Fruit fly (Drosophila melanogaster) whole organism, pupa: ENCODE results near the gene Tpst.
A peak's percentile ranks its signal among the peaks of the same experiment; 100 is the strongest.

ENCODE experiments used
- CG10348 ChIP-seq: fragments of 200-800 bp; sonication (Bioruptor generic); IDR thresholded peaks from 2 replicates; pipeline ENCODE4 v1.3.6; 2022; ENCODE audit warnings: missing biosample characterization, missing genetic modification characterization
- CG12605 ChIP-seq: fragments of 200-800 bp; sonication (Bioruptor generic); IDR thresholded peaks from 2 replicates; pipeline ENCODE4 v1.3.6; 2022; ENCODE audit warnings: missing biosample characterization, missing genetic modification characterization
- CG14655 ChIP-seq: fragments of 200-800 bp; sonication (Bioruptor generic); optimal IDR thresholded peaks from 3 replicates; lab custom pipeline; 2017; ENCODE audit warnings: mild to moderate bottlenecking, missing biosample characterization, missing genetic modification reagents, missing genetic modification characterization
- CG15710 ChIP-seq: fragments of 200-800 bp; sonication (Bioruptor generic); optimal IDR thresholded peaks from 2 replicates; lab custom pipeline; 2018; ENCODE audit warnings: missing biosample characterization, mild to moderate bottlenecking, missing genetic modification characterization, moderate library complexity
- CG32121 ChIP-seq: fragments of 200-800 bp; sonication (Bioruptor generic); IDR thresholded peaks from 2 replicates; pipeline ENCODE4 v1.3.6; 2022; ENCODE audit warnings: missing biosample characterization, missing genetic modification characterization
- CG34367 ChIP-seq: fragments of 200-800 bp; sonication (Bioruptor generic); optimal IDR thresholded peaks from 2 replicates; lab custom pipeline; 2018; ENCODE audit warnings: missing biosample characterization, mild to moderate bottlenecking, missing genetic modification characterization
- CG4496 ChIP-seq: fragments of 200-800 bp; sonication (Bioruptor generic); IDR thresholded peaks from 3 replicates; pipeline ENCODE4 v1.3.6; 2022; ENCODE audit warnings: missing biosample characterization, missing genetic modification characterization
- CG8159 ChIP-seq: fragments of 200-800 bp; sonication (Bioruptor generic); optimal IDR thresholded peaks from 3 replicates; lab custom pipeline; 2018; ENCODE audit warnings: missing biosample characterization, mild to moderate bottlenecking, missing genetic modification characterization, moderate library complexity
- CG8301 ChIP-seq: fragments of 200-800 bp; sonication (Bioruptor generic); optimal IDR thresholded peaks from 2 replicates; lab custom pipeline; 2018; ENCODE audit warnings: missing biosample characterization, mild to moderate bottlenecking, missing genetic modification characterization
- CG9948 ChIP-seq: fragments of 200-800 bp; sonication (Bioruptor generic); optimal IDR thresholded peaks from 2 replicates; lab custom pipeline; 2018; ENCODE audit warnings: missing biosample characterization, mild to moderate bottlenecking, missing genetic modification characterization, moderate library complexity
- D1 ChIP-seq: fragments of 200-800 bp; sonication (Bioruptor generic); optimal IDR thresholded peaks from 2 replicates; lab custom pipeline; 2018; ENCODE audit warnings: missing biosample characterization, mild to moderate bottlenecking, missing genetic modification characterization, moderate library complexity
- EcR ChIP-seq: fragments of 200-800 bp; sonication (Bioruptor generic); optimal IDR thresholded peaks from 3 replicates; lab custom pipeline; 2019; ENCODE audit warnings: missing biosample characterization, missing genetic modification characterization, mild to moderate bottlenecking, moderate library complexity, missing genetic modification reagents
- Ets98B ChIP-seq: fragments of 200-800 bp; sonication (Bioruptor generic); IDR thresholded peaks from 2 replicates; pipeline ENCODE4 v1.3.6; 2022; ENCODE audit warnings: missing biosample characterization, missing genetic modification characterization
- rn ChIP-seq: fragments of 200-800 bp; sonication (Bioruptor generic); IDR thresholded peaks from 2 replicates; pipeline ENCODE4 v1.3.6; 2022; ENCODE audit warnings: missing biosample characterization, missing genetic modification characterization

- no peak for TF ChIP-seq CG10348 (GFP tag; lab: Robert Waterston, UW)
- TF ChIP-seq CG15710 (tag; lab: Kevin White, UChicago) = no peak
- TF ChIP-seq CG12605 (GFP tag; lab: Robert Waterston, UW) = no peak
- TF ChIP-seq rn (GFP tag; lab: Robert Waterston, UW) = no peak
- no peak for TF ChIP-seq CG34367 (tag; lab: Kevin White, UChicago)
- no peak for TF ChIP-seq CG4496
- no peak for TF ChIP-seq CG14655 (GFP tag; lab: Kevin White, UChicago)
- no peak for TF ChIP-seq CG8159
- TF ChIP-seq CG9948 (tag; lab: Kevin White, UChicago) = no peak
- TF ChIP-seq D1 (tag; lab: Kevin White, UChicago) = no peak
- no peak for TF ChIP-seq EcR (GFP tag; lab: Kevin White, UChicago)
- no peak for TF ChIP-seq Ets98B (GFP tag; lab: Robert Waterston, UW)
- TF ChIP-seq CG32121 (GFP tag; lab: Robert Waterston, UW) = peak; percentile 23; the same call in 1 of the 2 replicates
- TF ChIP-seq CG8301 (tag; lab: Kevin White, UChicago) = no peak
Observed at dm6 chrX:13602071-13602858, 38.6 kb downstream of the Tpst start, which contains the start of gene up.
